Worm (Caenorhabditis elegans): Measurements from ENCODE around the gene cyp-33E2.
A peak's percentile ranks its signal among the peaks of the same experiment; 100 is the strongest.

The cyp-33E2 gene

DNA sequence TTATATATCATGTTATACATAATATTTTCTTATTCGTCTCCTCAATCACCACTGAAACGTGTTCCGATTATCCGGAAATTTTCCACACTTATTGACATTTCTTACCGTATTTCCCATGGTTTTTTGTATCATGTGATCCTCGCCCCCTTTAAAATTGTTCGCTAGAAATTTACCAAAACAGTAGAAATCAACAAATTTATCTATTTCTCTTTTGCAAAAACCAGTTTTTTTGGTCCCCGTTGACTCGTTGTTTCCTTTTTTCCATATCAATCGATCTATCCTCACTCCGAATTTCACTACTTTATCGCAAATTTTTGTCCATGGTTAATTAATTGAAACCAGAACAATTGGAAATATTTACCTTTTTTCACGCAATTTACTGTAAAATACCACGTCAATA is 13.6 kb downstream of the cyp-33E2 start:
- no peak for TF ChIP-seq elt-1 (tag; optimal IDR thresholded peaks at IDR 0.05)

DNA sequence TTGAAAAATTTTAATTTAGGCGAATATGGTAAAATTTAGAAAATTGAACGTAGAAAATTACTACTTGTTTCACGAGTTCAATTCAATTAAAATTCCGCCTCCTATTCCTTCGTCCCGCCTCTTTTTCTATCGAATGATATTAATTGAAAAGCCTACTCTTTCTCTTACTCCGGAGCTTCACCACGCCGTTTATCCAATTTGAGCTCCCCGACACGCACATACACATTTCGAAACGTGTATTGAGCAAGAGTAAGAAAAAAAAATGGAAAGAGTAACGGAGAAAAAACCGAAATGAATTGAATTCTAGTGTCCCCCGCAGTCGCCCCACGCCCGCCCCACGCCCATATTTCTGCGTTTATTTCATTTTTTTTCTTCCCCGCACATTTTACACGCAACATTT is 14.2 kb downstream of the cyp-33E2 start:
- peak; percentile 7 for TF ChIP-seq C34F6.9 (tag; optimal IDR thresholded peaks at IDR 0.05)
- TF ChIP-seq unc-55 (GFP tag; optimal IDR thresholded peaks at IDR 0.05): no peak

- TF ChIP-seq ztf-4 (tag; optimal IDR thresholded peaks at IDR 0.05) (no peak), nhr-25 (tag; optimal IDR thresholded peaks at IDR 0.05) (peak; percentile 50), ceh-16 (tag; optimal IDR thresholded peaks at IDR 0.05) (no peak), lin-13 (GFP tag; optimal IDR thresholded peaks at IDR 0.05) (no peak), nhr-10 (tag; optimal IDR thresholded peaks at IDR 0.05) (no peak), elt-3 (tag; optimal IDR thresholded peaks at IDR 0.05) (no peak), lin-39 (tag; optimal IDR thresholded peaks at IDR 0.05) (no peak), ztf-1 (GFP tag; conservative IDR thresholded peaks at IDR 0.05) (no peak), nhr-77 (tag; optimal IDR thresholded peaks at IDR 0.05) (no peak), fos-1 (tag; optimal IDR thresholded peaks at IDR 0.05) (peak; percentile 57), lsy-2 (tag; optimal IDR thresholded peaks at IDR 0.05) (peak in 1 of 2 experiments; percentile 1), C34F6.9 (tag; optimal IDR thresholded peaks at IDR 0.05) (peak; percentile 46), nhr-12 (tag; optimal IDR thresholded peaks at IDR 0.05) (no peak), nhr-21 (tag; optimal IDR thresholded peaks at IDR 0.05) (no peak), sem-4 (tag; optimal IDR thresholded peaks at IDR 0.05) (peak; percentile 19), snpc-4 (tag; optimal IDR thresholded peaks at IDR 0.05) (no peak), sma-9 (GFP tag; optimal IDR thresholded peaks at IDR 0.05) (peak; percentile 4), sma-9 (tag; optimal IDR thresholded peaks at IDR 0.05) (no peak), crh-2 (tag; optimal IDR thresholded peaks at IDR 0.05) (no peak), F13H6.1 (tag; optimal IDR thresholded peaks at IDR 0.05) (peak; percentile 61), nhr-129 (tag; optimal IDR thresholded peaks at IDR 0.05) (peak; percentile 55), sma-3 (GFP tag; optimal IDR thresholded peaks at IDR 0.05) (peak; percentile 55), unc-62 (GFP tag; optimal IDR thresholded peaks at IDR 0.05) (no peak), gmeb-1 (tag; optimal IDR thresholded peaks at IDR 0.05) (no peak), blmp-1 (tag; optimal IDR thresholded peaks at IDR 0.05; ENCODE audit: insufficient read depth) (peak; percentile 53), dmd-4 (tag; optimal IDR thresholded peaks at IDR 0.05) (no peak), egl-27 (tag; optimal IDR thresholded peaks at IDR 0.05) (peak; percentile 16), ama-1 (optimal IDR thresholded peaks at IDR 0.05) (no peak), peb-1 (tag; optimal IDR thresholded peaks at IDR 0.05) (no peak), ceh-82 (tag; optimal IDR thresholded peaks at IDR 0.05) (no peak), aly-2 (tag; optimal IDR thresholded peaks at IDR 0.05) (no peak), zag-1 (tag; optimal IDR thresholded peaks at IDR 0.05) (no peak), mdl-1 (tag; optimal IDR thresholded peaks at IDR 0.05) (no peak), unc-55 (GFP tag; optimal IDR thresholded peaks at IDR 0.05) (no peak)
Observed at ce11 chrIV:8627328-8627727, 15.2 kb downstream of the cyp-33E2 start, which contains the start of gene F42A9.11. Gene F42A9.11, plus strand, starts transcription at chrIV:8627637.

DNA sequence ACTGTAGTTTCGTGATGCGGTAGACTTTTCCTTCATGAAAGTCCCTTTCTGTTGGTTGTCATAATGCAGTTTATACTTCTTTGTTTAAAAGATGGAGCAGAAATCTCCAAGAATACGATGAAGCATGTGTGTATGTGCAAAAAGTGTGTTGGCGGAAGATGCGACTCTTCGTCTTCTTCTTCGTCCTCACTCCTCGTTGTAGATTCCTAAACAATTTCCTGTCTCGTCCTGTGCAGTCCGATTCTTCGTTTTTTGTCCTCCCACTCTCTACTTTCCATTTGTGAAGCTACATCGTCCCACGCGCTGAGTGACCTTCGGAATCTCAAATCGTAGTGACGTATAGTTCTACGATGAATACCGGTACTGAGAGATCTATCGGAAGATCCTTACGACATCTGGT is 16.1 kb downstream of the cyp-33E2 start:
- TF ChIP-seq ceh-82 (tag; optimal IDR thresholded peaks at IDR 0.05) (no peak), F13H6.1 (tag; optimal IDR thresholded peaks at IDR 0.05) (no peak), nhr-77 (tag; optimal IDR thresholded peaks at IDR 0.05) (no peak), nhr-25 (tag; optimal IDR thresholded peaks at IDR 0.05) (no peak), Y55F3AM.14 (GFP tag; optimal IDR thresholded peaks at IDR 0.05) (no peak), ztf-11 (tag; optimal IDR thresholded peaks at IDR 0.05) (no peak), sma-9 (GFP tag; optimal IDR thresholded peaks at IDR 0.05) (no peak), sma-9 (tag; optimal IDR thresholded peaks at IDR 0.05) (no peak), peb-1 (tag; optimal IDR thresholded peaks at IDR 0.05) (no peak)

ce11 chrIV:8629609-8630052 is 17.5 kb downstream of the cyp-33E2 start:
- no peak for TF ChIP-seq elt-3 (tag; optimal IDR thresholded peaks at IDR 0.05)
- peak; percentile 86 for TF ChIP-seq F13H6.1 (tag; optimal IDR thresholded peaks at IDR 0.05)
- no peak for TF ChIP-seq ZK546.5 (tag; optimal IDR thresholded peaks at IDR 0.05)
- TF ChIP-seq nhr-237 (tag; optimal IDR thresholded peaks at IDR 0.05): no peak
- no peak for TF ChIP-seq fos-1 (tag; optimal IDR thresholded peaks at IDR 0.05)
- TF ChIP-seq alr-1 (tag; optimal IDR thresholded peaks at IDR 0.05): no peak
- TF ChIP-seq snpc-4 (tag; optimal IDR thresholded peaks at IDR 0.05): peak; percentile 39
- TF ChIP-seq unc-39 (tag; optimal IDR thresholded peaks at IDR 0.05): no peak
- no peak for TF ChIP-seq ztf-1 (GFP tag; conservative IDR thresholded peaks at IDR 0.05)
- TF ChIP-seq lsy-2 (tag; optimal IDR thresholded peaks at IDR 0.05): peak; percentile 35 to 59
- peak; percentile 59 for TF ChIP-seq C34F6.9 (tag; optimal IDR thresholded peaks at IDR 0.05)
- TF ChIP-seq nhr-21 (tag; optimal IDR thresholded peaks at IDR 0.05): no peak
- no peak for TF ChIP-seq ama-1 (optimal IDR thresholded peaks at IDR 0.05)
- no peak for TF ChIP-seq ceh-16 (tag; optimal IDR thresholded peaks at IDR 0.05)
- peak; percentile 63 for TF ChIP-seq sma-9 (GFP tag; optimal IDR thresholded peaks at IDR 0.05)
- no peak for TF ChIP-seq sma-9 (tag; optimal IDR thresholded peaks at IDR 0.05)
- no peak for TF ChIP-seq Y55F3AM.14 (GFP tag; optimal IDR thresholded peaks at IDR 0.05)
- TF ChIP-seq elt-1 (tag; optimal IDR thresholded peaks at IDR 0.05): no peak
- TF ChIP-seq nhr-10 (tag; optimal IDR thresholded peaks at IDR 0.05): no peak
- peak; percentile 83 for TF ChIP-seq nhr-129 (tag; optimal IDR thresholded peaks at IDR 0.05)
- no peak for TF ChIP-seq sma-3 (GFP tag; optimal IDR thresholded peaks at IDR 0.05)
- no peak for TF ChIP-seq nhr-11 (tag; optimal IDR thresholded peaks at IDR 0.05)
- no peak for TF ChIP-seq mab-5 (tag; optimal IDR thresholded peaks at IDR 0.05)
- TF ChIP-seq zag-1 (tag; optimal IDR thresholded peaks at IDR 0.05): no peak
- TF ChIP-seq mbf-1 (tag; optimal IDR thresholded peaks at IDR 0.05): no peak
- TF ChIP-seq ztf-11 (tag; optimal IDR thresholded peaks at IDR 0.05): no peak
- TF ChIP-seq mdl-1 (tag; optimal IDR thresholded peaks at IDR 0.05): peak in 1 of 2 experiments; percentile 36

Measured in whole organism, L2 larva.